Worm (Caenorhabditis elegans) whole organism, early embryonic: Measurements from ENCODE around the gene M03C11.6.

Experiments used
- ama-1 ChIP-seq: fragments of 150-350 bp; optimal IDR thresholded peaks from 2 replicates; lab custom pipeline; 2014
- ets-7 ChIP-seq: sonication (generic microtip); optimal IDR thresholded peaks from 2 replicates; lab custom pipeline; 2016; ENCODE audit warnings: missing genotype, missing genetic modification characterization, missing compliant biosample characterization
- flt-1 ChIP-seq: fragments of 200-800 bp; sonication (Bioruptor generic); IDR thresholded peaks from 2 replicates; pipeline ENCODE4 v1.3.6; 2022; ENCODE audit warnings: missing genetic modification characterization, missing compliant biosample characterization
- tbx-37 ChIP-seq: fragments of 200-800 bp; sonication (Bioruptor generic); conservative IDR thresholded peaks from 2 replicates; pipeline ENCODE4 v1.3.6; 2022; ENCODE audit warnings: missing genetic modification reagents, missing genetic modification characterization, missing compliant biosample characterization

- TF ChIP-seq ets-7 (tag; lab: Kevin White, UChicago) (no peak), flt-1 (no peak), tbx-37 (GFP tag; lab: Robert Waterston, UW) (no peak), ama-1 (lab: Kevin White, UChicago) (no peak)
Observed at ce11 chrIII:10446730-10447129, 22.9 kb upstream of the M03C11.6 start, which contains the start of gene H04D03.7.
